Fruit fly (Drosophila melanogaster) whole organism, prepupa: Measurements from ENCODE around the gene mew.

Source experiments
- Blimp-1 ChIP-seq: fragments of 200-800 bp; sonication (Bioruptor generic); optimal IDR thresholded peaks from 3 replicates; lab custom pipeline; 2017; ENCODE audit warnings: missing biosample characterization, missing genetic modification characterization, mild to moderate bottlenecking, moderate library complexity, missing genetic modification reagents
- CG10631 ChIP-seq: fragments of 200-800 bp; sonication (Bioruptor generic); optimal IDR thresholded peaks from 2 replicates; lab custom pipeline; 2016; ENCODE audit warnings: missing biosample characterization, missing genetic modification characterization
- CG10669 ChIP-seq: fragments of 200-800 bp; sonication (Bioruptor generic); optimal IDR thresholded peaks from 3 replicates; lab custom pipeline; 2018; ENCODE audit warnings: missing biosample characterization, mild to moderate bottlenecking, missing genetic modification characterization, moderate library complexity
- CG11294 ChIP-seq: fragments of 200-800 bp; sonication (Bioruptor generic); IDR thresholded peaks from 2 replicates; pipeline ENCODE4 v1.3.6; 2022; ENCODE audit warnings: missing biosample characterization, missing genetic modification characterization
- CG16779 ChIP-seq: fragments of 200-800 bp; sonication (Bioruptor generic); optimal IDR thresholded peaks from 3 replicates; lab custom pipeline; 2017; ENCODE audit warnings: missing biosample characterization, mild to moderate bottlenecking, missing genetic modification characterization
- CG3032 ChIP-seq: fragments of 200-800 bp; optimal IDR thresholded peaks from 2 replicates; lab custom pipeline; 2019; ENCODE audit warnings: missing biosample characterization, mild to moderate bottlenecking, missing genetic modification characterization, moderate library complexity
- CG31627 ChIP-seq: fragments of 200-800 bp; sonication (Bioruptor generic); optimal IDR thresholded peaks from 3 replicates; lab custom pipeline; 2016; ENCODE audit warnings: missing biosample characterization, missing genetic modification characterization
- CG32006 ChIP-seq: fragments of 200-800 bp; sonication (Bioruptor generic); optimal IDR thresholded peaks from 3 replicates; lab custom pipeline; 2017; ENCODE audit warnings: missing biosample characterization, mild to moderate bottlenecking, missing genetic modification characterization
- CG4318 ChIP-seq: fragments of 200-800 bp; sonication (Bioruptor generic); optimal IDR thresholded peaks from 3 replicates; lab custom pipeline; 2017; ENCODE audit warnings: missing biosample characterization, mild to moderate bottlenecking, missing genetic modification characterization
- CG6163 ChIP-seq: fragments of 200-800 bp; sonication (Bioruptor generic); IDR thresholded peaks from 3 replicates; pipeline ENCODE4 v1.3.6; 2022; ENCODE audit warnings: missing biosample characterization, missing genetic modification characterization
- CG6276 ChIP-seq: fragments of 200-800 bp; sonication (Bioruptor generic); optimal IDR thresholded peaks from 2 replicates; lab custom pipeline; 2017; ENCODE audit warnings: missing biosample characterization, mild to moderate bottlenecking, missing genetic modification characterization
- CG6792 ChIP-seq: fragments of 200-800 bp; sonication (Bioruptor generic); optimal IDR thresholded peaks from 3 replicates; lab custom pipeline; 2016; ENCODE audit warnings: missing biosample characterization, missing genetic modification characterization
- CG6854 ChIP-seq: fragments of 200-800 bp; sonication (Bioruptor generic); optimal IDR thresholded peaks from 2 replicates; lab custom pipeline; 2017; ENCODE audit warnings: missing biosample characterization, mild to moderate bottlenecking, missing genetic modification characterization
- CG7368 ChIP-seq: fragments of 200-800 bp; sonication (Bioruptor generic); optimal IDR thresholded peaks from 3 replicates; lab custom pipeline; 2016; ENCODE audit warnings: missing biosample characterization, missing genetic modification characterization
- CG8119 ChIP-seq: fragments of 200-800 bp; sonication (Bioruptor generic); IDR thresholded peaks from 3 replicates; pipeline ENCODE4 v1.3.6; 2022; ENCODE audit warnings: missing biosample characterization, missing genetic modification characterization
- CG8319 ChIP-seq: fragments of 200-800 bp; sonication (Bioruptor generic); optimal IDR thresholded peaks from 3 replicates; lab custom pipeline; 2016; ENCODE audit warnings: missing biosample characterization, missing genetic modification characterization
- CG8632 ChIP-seq: fragments of 200-800 bp; sonication (Bioruptor generic); optimal IDR thresholded peaks from 3 replicates; lab custom pipeline; 2016; ENCODE audit warnings: missing biosample characterization, missing genetic modification characterization
- CG9139 ChIP-seq: fragments of 200-800 bp; sonication (Bioruptor generic); optimal IDR thresholded peaks from 3 replicates; lab custom pipeline; 2017; ENCODE audit warnings: missing biosample characterization, mild to moderate bottlenecking, missing genetic modification characterization
- Eip75B ChIP-seq: fragments of 200-800 bp; sonication (Bioruptor generic); optimal IDR thresholded peaks from 3 replicates; lab custom pipeline; 2016; ENCODE audit warnings: missing biosample characterization, missing genetic modification characterization
- Eip93F ChIP-seq: fragments of 200-800 bp; sonication (Bioruptor generic); optimal IDR thresholded peaks from 2 replicates; lab custom pipeline; 2016; ENCODE audit warnings: missing biosample characterization, mild to moderate bottlenecking, missing genetic modification characterization
- Ets96B ChIP-seq: fragments of 200-800 bp; optimal IDR thresholded peaks from 2 replicates; lab custom pipeline; 2019; ENCODE audit warnings: missing biosample characterization, mild to moderate bottlenecking, missing genetic modification characterization, moderate library complexity
- Hr38 ChIP-seq: sonication (Bioruptor generic); optimal IDR thresholded peaks from 2 replicates; lab custom pipeline; 2016; ENCODE audit warnings: missing biosample characterization, missing genetic modification characterization
- Hr4 ChIP-seq: fragments of 200-800 bp; sonication (Bioruptor generic); optimal IDR thresholded peaks from 3 replicates; lab custom pipeline; 2016; ENCODE audit warnings: missing biosample characterization, missing genetic modification characterization
- Lpt ChIP-seq: fragments of 200-800 bp; sonication (Bioruptor generic); optimal IDR thresholded peaks from 3 replicates; lab custom pipeline; 2016; ENCODE audit warnings: missing biosample characterization, missing genetic modification characterization
- Met ChIP-seq: fragments of 200-800 bp; sonication (Bioruptor generic); optimal IDR thresholded peaks from 3 replicates; lab custom pipeline; 2016; ENCODE audit warnings: missing biosample characterization, missing genetic modification characterization
- OdsH ChIP-seq: fragments of 200-800 bp; sonication (Bioruptor generic); optimal IDR thresholded peaks from 3 replicates; lab custom pipeline; 2016; ENCODE audit warnings: missing biosample characterization, missing genetic modification characterization
- Sox102F ChIP-seq: fragments of 200-800 bp; sonication (Bioruptor generic); optimal IDR thresholded peaks from 2 replicates; lab custom pipeline; 2016; ENCODE audit warnings: missing biosample characterization, mild to moderate bottlenecking, missing genetic modification characterization
- Sox14 ChIP-seq: fragments of 200-800 bp; sonication (Bioruptor generic); optimal IDR thresholded peaks from 3 replicates; lab custom pipeline; 2016; ENCODE audit warnings: missing biosample characterization, missing genetic modification characterization
- Sox15 ChIP-seq: fragments of 200-800 bp; sonication (Bioruptor generic); optimal IDR thresholded peaks from 3 replicates; lab custom pipeline; 2016; ENCODE audit warnings: missing biosample characterization, missing genetic modification characterization
- achi ChIP-seq: fragments of 200-800 bp; sonication (Bioruptor generic); optimal IDR thresholded peaks from 3 replicates; lab custom pipeline; 2016; ENCODE audit warnings: missing biosample characterization, missing genetic modification characterization
- acj6 ChIP-seq: fragments of 200-800 bp; sonication (Bioruptor generic); optimal IDR thresholded peaks from 3 replicates; lab custom pipeline; 2016; ENCODE audit warnings: missing biosample characterization, missing genetic modification characterization
- cyc ChIP-seq: fragments of 200-800 bp; sonication (Bioruptor generic); optimal IDR thresholded peaks from 3 replicates; lab custom pipeline; 2016; ENCODE audit warnings: missing biosample characterization, missing genetic modification characterization
- eg ChIP-seq: fragments of 200-800 bp; sonication (Bioruptor generic); IDR thresholded peaks from 3 replicates; pipeline ENCODE4 v1.3.6; 2022; ENCODE audit warnings: missing biosample characterization, missing genetic modification characterization
- esn ChIP-seq: fragments of 200-800 bp; sonication (Bioruptor generic); optimal IDR thresholded peaks from 2 replicates; lab custom pipeline; 2016; ENCODE audit warnings: missing biosample characterization, mild to moderate bottlenecking, missing genetic modification characterization, moderate library complexity
- fd59A ChIP-seq: fragments of 200-800 bp; sonication (Bioruptor generic); optimal IDR thresholded peaks from 2 replicates; lab custom pipeline; 2017; ENCODE audit warnings: missing biosample characterization, mild to moderate bottlenecking, missing genetic modification characterization, missing genetic modification reagents
- fd85E ChIP-seq: fragments of 200-800 bp; sonication (Bioruptor generic); optimal IDR thresholded peaks from 3 replicates; lab custom pipeline; 2016; ENCODE audit warnings: missing biosample characterization, missing genetic modification characterization
- fkh ChIP-seq: fragments of 200-800 bp; sonication (Bioruptor generic); optimal IDR thresholded peaks from 3 replicates; lab custom pipeline; 2017; ENCODE audit warnings: missing biosample characterization, mild to moderate bottlenecking, missing genetic modification characterization, moderate library complexity
- net ChIP-seq: fragments of 200-800 bp; sonication (Bioruptor generic); optimal IDR thresholded peaks from 3 replicates; lab custom pipeline; 2016; ENCODE audit warnings: missing biosample characterization, missing genetic modification characterization
- pdm3 ChIP-seq: fragments of 200-800 bp; sonication (Bioruptor generic); optimal IDR thresholded peaks from 3 replicates; lab custom pipeline; 2016; ENCODE audit warnings: missing biosample characterization, missing genetic modification characterization
- salr ChIP-seq, 2 experiments: fragments of 200-800 bp; sonication (Bioruptor generic); optimal IDR thresholded peaks; 3 replicates each; lab custom pipeline; 2016 to 2018; ENCODE audit warnings: missing biosample characterization in 2 of 2, missing genetic modification characterization in 2 of 2, mild to moderate bottlenecking in 1 of 2
- spab ChIP-seq: fragments of 200-800 bp; sonication (Bioruptor generic); optimal IDR thresholded peaks from 2 replicates; lab custom pipeline; 2017; ENCODE audit warnings: missing biosample characterization, mild to moderate bottlenecking, missing genetic modification characterization, missing genetic modification reagents
- ss ChIP-seq, 2 experiments: fragments of 200-800 bp; sonication (Bioruptor generic); optimal IDR thresholded peaks; 2 replicates in 1 of 2; 3 replicates in 1 of 2; lab custom pipeline; 2017 to 2018; ENCODE audit warnings: mild to moderate bottlenecking in 2 of 2, missing biosample characterization in 2 of 2, missing genetic modification characterization in 2 of 2, moderate library complexity in 1 of 2
- svp ChIP-seq: fragments of 200-800 bp; sonication (Bioruptor generic); peaks from one replicate; lab custom pipeline; 2016; ENCODE audit warnings: missing biosample characterization, missing genetic modification characterization
- topi ChIP-seq: fragments of 200-800 bp; sonication (Bioruptor generic); optimal IDR thresholded peaks from 3 replicates; lab custom pipeline; 2016; ENCODE audit warnings: missing biosample characterization, missing genetic modification characterization
- vri ChIP-seq: fragments of 200-800 bp; sonication (Bioruptor generic); optimal IDR thresholded peaks from 3 replicates; lab custom pipeline; 2016; ENCODE audit warnings: missing biosample characterization, mild to moderate bottlenecking, missing genetic modification characterization

The mew gene

dm6 chrX:13234738-13235470 is 23.4 kb downstream of the mew start (continued):
- TF ChIP-seq Lpt (GFP tag; lab: Kevin White, UChicago): no peak
- no peak for TF ChIP-seq Eip75B (GFP tag; lab: Kevin White, UChicago)
- no peak for TF ChIP-seq Sox14 (GFP tag; lab: Kevin White, UChicago)
- TF ChIP-seq cyc (GFP tag; lab: Kevin White, UChicago): no peak
- no peak for TF ChIP-seq CG9139 (GFP tag; lab: Kevin White, UChicago)
- TF ChIP-seq CG6792 (GFP tag; lab: Kevin White, UChicago): no peak
- peak; percentile 13 for TF ChIP-seq CG8632
- peak; percentile 65 for TF ChIP-seq CG8119
- no peak for TF ChIP-seq Met (GFP tag; lab: Kevin White, UChicago)
- no peak for TF ChIP-seq svp (GFP tag; lab: Kevin White, UChicago)
- no peak for TF ChIP-seq fd59A (GFP tag; lab: Kevin White, UChicago)
- TF ChIP-seq CG6854 (GFP tag; lab: Kevin White, UChicago): no peak
- no peak for TF ChIP-seq CG32006 (GFP tag; lab: Kevin White, UChicago)
- TF ChIP-seq Hr38 (GFP tag; lab: Kevin White, UChicago): no peak
- no peak for TF ChIP-seq topi (GFP tag; lab: Kevin White, UChicago)
- no peak for TF ChIP-seq CG16779 (tag; lab: Kevin White, UChicago)
- peak; percentile 39 for TF ChIP-seq Sox102F (GFP tag; lab: Kevin White, UChicago)
- TF ChIP-seq Eip93F (GFP tag; lab: Kevin White, UChicago): no peak
- TF ChIP-seq Ets96B (tag; lab: Kevin White, UChicago): no peak
- TF ChIP-seq esn: peak; percentile 13
- no peak for TF ChIP-seq spab (GFP tag; lab: Kevin White, UChicago)
- TF ChIP-seq fd85E (GFP tag; lab: Kevin White, UChicago): no peak
- peak; percentile 83 for TF ChIP-seq eg (GFP tag; lab: Robert Waterston, UW)
- TF ChIP-seq Hr4 (GFP tag; lab: Kevin White, UChicago): no peak
- no peak for TF ChIP-seq salr (GFP tag; optimal IDR thresholded peaks at IDR 0.05; lab: Kevin White, UChicago)
- peak; percentile 32 for TF ChIP-seq OdsH (GFP tag; lab: Kevin White, UChicago)
- TF ChIP-seq achi (GFP tag; lab: Kevin White, UChicago): peak; percentile 19
- no peak for TF ChIP-seq CG11294

dm6 chrX:13233811-13234737 is 24.2 kb downstream of the mew start:
- TF ChIP-seq fkh (GFP tag; lab: Kevin White, UChicago): peak; percentile 42
- peak; percentile 79 for TF ChIP-seq pdm3
- TF ChIP-seq CG32006 (GFP tag; lab: Kevin White, UChicago): peak; percentile 63
- peak; percentile 71 for TF ChIP-seq CG7368 (GFP tag; lab: Kevin White, UChicago)
- TF ChIP-seq vri (GFP tag; lab: Kevin White, UChicago): peak; percentile 73
- peak; percentile 72 for TF ChIP-seq eg (GFP tag; lab: Robert Waterston, UW)
- peak; percentile 77 for TF ChIP-seq CG10631 (GFP tag; lab: Kevin White, UChicago)
- peak; percentile 91 for TF ChIP-seq CG6163
- TF ChIP-seq CG10669: peak; percentile 80
- TF ChIP-seq spab (GFP tag; lab: Kevin White, UChicago): peak; percentile 76
- peak; percentile 81 for TF ChIP-seq cyc (GFP tag; lab: Kevin White, UChicago)
- peak; percentile 75 for TF ChIP-seq achi (GFP tag; lab: Kevin White, UChicago)
- no peak for TF ChIP-seq CG11294
- peak; percentile 53 for TF ChIP-seq Blimp-1
- TF ChIP-seq Sox14 (GFP tag; lab: Kevin White, UChicago): peak; percentile 74
- TF ChIP-seq CG9139 (GFP tag; lab: Kevin White, UChicago): peak; percentile 88
- peak; percentile 78 for TF ChIP-seq topi (GFP tag; lab: Kevin White, UChicago)
- TF ChIP-seq fd85E (GFP tag; lab: Kevin White, UChicago): no peak
- TF ChIP-seq ss (GFP tag; optimal IDR thresholded peaks at IDR 0.05; lab: Kevin White, UChicago): peak; percentile 92
- TF ChIP-seq OdsH (GFP tag; lab: Kevin White, UChicago): peak; percentile 76
- TF ChIP-seq CG8319 (GFP tag; lab: Kevin White, UChicago): peak; percentile 45
- peak; percentile 49 for TF ChIP-seq CG4318
- TF ChIP-seq Sox15 (GFP tag; lab: Kevin White, UChicago): peak; percentile 60
- TF ChIP-seq acj6 (GFP tag; lab: Kevin White, UChicago): peak; percentile 86
- peak; percentile 30 for TF ChIP-seq CG6276
- peak; percentile 54 for TF ChIP-seq net (GFP tag; lab: Kevin White, UChicago)
- TF ChIP-seq CG31627 (GFP tag; lab: Kevin White, UChicago): peak; percentile 67
- TF ChIP-seq CG3032 (tag; lab: Kevin White, UChicago): peak; percentile 88
